Worm (Caenorhabditis elegans) whole organism, young adult: ENCODE data around the gene C08F8.3.

ENCODE experiments used
- ZK185.1 ChIP-seq: sonication (generic microtip); optimal IDR thresholded peaks from 2 replicates; lab custom pipeline; 2016; ENCODE audit warnings: mild to moderate bottlenecking, missing genetic modification characterization, missing compliant biosample characterization; ENCODE audit not compliant: poor library complexity, severe bottlenecking
- ama-1 ChIP-seq, 3 experiments: fragments of 150-350 bp in 1 of 3; sonication (generic microtip) in 2 of 3; optimal IDR thresholded peaks; 2 replicates each; lab custom pipeline; 2014 to 2018; ENCODE audit warnings: missing biosample characterization in 2 of 3, missing genetic modification characterization in 2 of 3, missing genetic modification reagents in 2 of 3
- ceh-27 ChIP-seq: fragments of 200-800 bp; sonication (Bioruptor generic); optimal IDR thresholded peaks from 2 replicates; lab custom pipeline; 2018; ENCODE audit warnings: mild to moderate bottlenecking, missing genetic modification characterization, moderate library complexity, missing compliant biosample characterization
- ceh-40 ChIP-seq: fragments of 200-800 bp; sonication (Bioruptor generic); IDR thresholded peaks from 2 replicates; pipeline ENCODE4 v1.3.6; 2022; ENCODE audit warnings: missing genetic modification characterization, missing compliant biosample characterization
- ets-4 ChIP-seq: fragments of 200-800 bp; sonication (Bioruptor generic); optimal IDR thresholded peaks from 2 replicates; lab custom pipeline; 2018; ENCODE audit warnings: mild to moderate bottlenecking, missing genetic modification characterization, missing compliant biosample characterization
- let-607 ChIP-seq, 2 experiments: fragments of 200-800 bp in 1 of 2; sonication (Bioruptor generic) in 1 of 2; sonication (generic microtip) in 1 of 2; optimal IDR thresholded peaks; 2 replicates each; lab custom pipeline; 2016 to 2018; ENCODE audit warnings: mild to moderate bottlenecking in 2 of 2, missing compliant biosample characterization in 2 of 2, missing genetic modification characterization in 2 of 2, moderate library complexity in 2 of 2, missing genotype in 1 of 2
- lin-35 ChIP-seq, 3 experiments: fragments of 150-350 bp in 2 of 3; sonication (generic microtip) in 1 of 3; optimal IDR thresholded peaks; 2 replicates each; lab custom pipeline; 2014 to 2018; ENCODE audit warnings: missing biosample characterization in 3 of 3, missing genetic modification characterization in 3 of 3, missing genetic modification reagents in 3 of 3
- mcd-1 ChIP-seq: fragments of 200-800 bp; sonication (Bioruptor generic); IDR thresholded peaks from 2 replicates; pipeline ENCODE4 v1.3.6; 2022; ENCODE audit warnings: missing genetic modification reagents, missing genetic modification characterization, missing compliant biosample characterization
- unc-62 ChIP-seq: fragments of 150-350 bp; optimal IDR thresholded peaks from 2 replicates; lab custom pipeline; 2014; ENCODE audit warnings: missing biosample characterization, missing genetic modification reagents, missing genetic modification characterization

ce11 chrIV:11112641-11113040 is 42.2 kb upstream of the C08F8.3 start, which contains the start of gene clc-9:
- TF ChIP-seq ceh-27 (GFP tag; lab: Kevin White, UChicago): no peak
- TF ChIP-seq lin-35 (GFP tag; optimal IDR thresholded peaks at IDR 0.05; lab: Kevin White, UChicago): no peak
- TF ChIP-seq ceh-40 (GFP tag; lab: Robert Waterston, UW): no peak
- no peak for TF ChIP-seq unc-62
- no peak for TF ChIP-seq ZK185.1
- no peak for TF ChIP-seq ets-4 (GFP tag; lab: Kevin White, UChicago)
- no peak for TF ChIP-seq ama-1 (optimal IDR thresholded peaks at IDR 0.05; lab: Kevin White, UChicago)
- TF ChIP-seq ama-1 (GFP tag; optimal IDR thresholded peaks at IDR 0.05; lab: Kevin White, UChicago): no peak
- TF ChIP-seq mcd-1 (GFP tag; lab: Robert Waterston, UW): no peak
- TF ChIP-seq let-607 (tag; optimal IDR thresholded peaks at IDR 0.05; lab: Kevin White, UChicago): no peak
